Worm (Caenorhabditis elegans): ENCODE measurements around the gene C25F9.14.

The C25F9.14 gene

ce11 chrV:19477302-19477701, 41.0 kb downstream of the C25F9.14 start (continued):
- no peak for TF ChIP-seq nfya-2 (GFP tag; IDR thresholded peaks at IDR 0.05)
- TF ChIP-seq hlh-26 (GFP tag; conservative IDR thresholded peaks at IDR 0.05), result no peak

ce11 chrV:19477852-19478251, 41.6 kb downstream of the C25F9.14 start, which contains the start of gene Y43F8B.9:
Gene Y43F8B.9 (plus strand): TSS chrV:19478152.
- no peak for TF ChIP-seq Y79H2A.3 (GFP tag; conservative IDR thresholded peaks at IDR 0.05)
- no peak for TF ChIP-seq hmg-1.2 (GFP tag; IDR thresholded peaks at IDR 0.05)
- no peak for TF ChIP-seq repo-1 (tag; optimal IDR thresholded peaks at IDR 0.05)
- TF ChIP-seq hlh-26 (GFP tag; conservative IDR thresholded peaks at IDR 0.05), result no peak
- no peak for TF ChIP-seq B0035.1 (tag; optimal IDR thresholded peaks at IDR 0.05)
- TF ChIP-seq snpc-1.3 (tag; optimal IDR thresholded peaks at IDR 0.05; ENCODE audit: insufficient read depth), result no peak
- TF ChIP-seq Y95B8A.8 (GFP tag; IDR thresholded peaks at IDR 0.05), result no peak
- TF ChIP-seq him-1 (tag; optimal IDR thresholded peaks at IDR 0.05), result no peak
- TF ChIP-seq madf-6 (GFP tag; IDR thresholded peaks at IDR 0.05), result no peak
- no peak for TF ChIP-seq bed-1 (GFP tag; IDR thresholded peaks at IDR 0.05)

- TF ChIP-seq athp-1 (tag; optimal IDR thresholded peaks at IDR 0.05) (no peak), mxl-1 (tag; optimal IDR thresholded peaks at IDR 0.05) (no peak), ztf-22 (GFP tag; optimal IDR thresholded peaks at IDR 0.05) (no peak), fkh-3 (tag; optimal IDR thresholded peaks at IDR 0.05) (no peak), ztf-6 (GFP tag; IDR thresholded peaks at IDR 0.05) (no peak), somi-1 (GFP tag; optimal IDR thresholded peaks at IDR 0.05) (no peak), rcor-1 (GFP tag; IDR thresholded peaks at IDR 0.05) (no peak), ztf-18 (tag; optimal IDR thresholded peaks at IDR 0.05) (no peak), F52B5.7 (tag; optimal IDR thresholded peaks at IDR 0.05) (no peak), lin-35 (GFP tag; optimal IDR thresholded peaks at IDR 0.05) (no peak), attf-5 (GFP tag; optimal IDR thresholded peaks at IDR 0.05) (no peak), F57A8.1 (GFP tag; optimal IDR thresholded peaks at IDR 0.05) (no peak)
These were observed 46.3 kb downstream of the C25F9.14 start, which contains the start of gene Y43F8B.22 for ce11 chrV:19482535-19482934. Gene Y43F8B.22 (plus strand): TSS chrV:19482835.

- no peak for TF ChIP-seq nhr-120 (GFP tag; IDR thresholded peaks at IDR 0.05)
- TF ChIP-seq B0261.1 (tag; optimal IDR thresholded peaks at IDR 0.05), result peak; percentile 62
- peak; percentile 51 for TF ChIP-seq rpc-1 (optimal IDR thresholded peaks at IDR 0.05)
- TF ChIP-seq rpc-1 (tag; optimal IDR thresholded peaks at IDR 0.05), result peak; percentile 71
- peak; percentile 84 for TF ChIP-seq tbp1 (GFP tag; optimal IDR thresholded peaks at IDR 0.05)
These were observed 48.2 kb downstream of the C25F9.14 start, which contains the start of gene Y43F8B.17 for ce11 chrV:19484507-19484906. Gene Y43F8B.17 (plus strand): TSS chrV:19484721.

ce11 chrV:19485261-19485660, 49.0 kb downstream of the C25F9.14 start, which contains the start of gene Y43F8B.28:
Gene Y43F8B.28 (plus strand): TSS chrV:19485319.
- TF ChIP-seq rec-8 (tag; optimal IDR thresholded peaks at IDR 0.05), result no peak
- TF ChIP-seq nfya-2 (GFP tag; IDR thresholded peaks at IDR 0.05), result no peak
- 0 out of 2 replicates have a peak, but pooled peaks have one; percentile 10 for TF ChIP-seq lin-26 (GFP tag; IDR thresholded peaks at IDR 0.05)
- TF ChIP-seq bed-1 (GFP tag; IDR thresholded peaks at IDR 0.05), result no peak
- no peak for TF ChIP-seq nhr-80 (tag; optimal IDR thresholded peaks at IDR 0.05)
- TF ChIP-seq egl-44 (GFP tag; IDR thresholded peaks at IDR 0.05), result no peak
- peak; percentile 88 for TF ChIP-seq egrh-3 (GFP tag; IDR thresholded peaks at IDR 0.05)
- peak; percentile 87 for TF ChIP-seq zfh-2 (GFP tag; conservative IDR thresholded peaks at IDR 0.05)
